Worm (Caenorhabditis elegans) whole organism, L3 larva: ENCODE results near the gene srab-26.

ENCODE experiments used
- ceh-28 ChIP-seq: fragments of 150-350 bp; optimal IDR thresholded peaks from 2 replicates; lab custom pipeline; 2014; ENCODE audit warnings: missing biosample characterization, missing genetic modification reagents, missing genetic modification characterization
- ceh-82 ChIP-seq: fragments of 150-350 bp; optimal IDR thresholded peaks from 2 replicates; lab custom pipeline; 2014; ENCODE audit warnings: missing biosample characterization, missing genetic modification characterization
- egl-27 ChIP-seq: sonication (generic microtip); optimal IDR thresholded peaks from 4 replicates; lab custom pipeline; 2017; ENCODE audit warnings: missing biosample characterization, missing genetic modification reagents, missing genetic modification characterization
- egl-5 ChIP-seq: fragments of 150-350 bp; optimal IDR thresholded peaks from 2 replicates; lab custom pipeline; 2017; ENCODE audit warnings: missing biosample characterization, missing genetic modification reagents, missing genetic modification characterization, inconsistent platforms
- lsy-12 ChIP-seq: sonication (generic microtip); optimal IDR thresholded peaks from 2 replicates; lab custom pipeline; 2016; ENCODE audit warnings: mild to moderate bottlenecking, missing genetic modification characterization, missing compliant biosample characterization
- nhr-12 ChIP-seq: fragments of 150-350 bp; optimal IDR thresholded peaks from 2 replicates; lab custom pipeline; 2014; ENCODE audit warnings: missing biosample characterization, missing genetic modification characterization
- nhr-237 ChIP-seq: fragments of 150-350 bp; optimal IDR thresholded peaks from 2 replicates; lab custom pipeline; 2014; ENCODE audit warnings: missing biosample characterization, missing genetic modification characterization
- nhr-28 ChIP-seq: fragments of 150-350 bp; optimal IDR thresholded peaks from 2 replicates; lab custom pipeline; 2014; ENCODE audit warnings: missing biosample characterization, missing genetic modification characterization
- pqm-1 ChIP-seq: fragments of 150-350 bp; optimal IDR thresholded peaks from 2 replicates; lab custom pipeline; 2017; ENCODE audit warnings: missing biosample characterization, missing genetic modification characterization, inconsistent platforms
- skn-1 ChIP-seq: fragments of 150-350 bp; optimal IDR thresholded peaks from 2 replicates; lab custom pipeline; 2014; ENCODE audit warnings: missing biosample characterization, missing genetic modification characterization
- snpc-4 ChIP-seq: fragments of 150-350 bp; optimal IDR thresholded peaks from 2 replicates; lab custom pipeline; 2014; ENCODE audit warnings: missing biosample characterization, missing genetic modification characterization

DNA sequence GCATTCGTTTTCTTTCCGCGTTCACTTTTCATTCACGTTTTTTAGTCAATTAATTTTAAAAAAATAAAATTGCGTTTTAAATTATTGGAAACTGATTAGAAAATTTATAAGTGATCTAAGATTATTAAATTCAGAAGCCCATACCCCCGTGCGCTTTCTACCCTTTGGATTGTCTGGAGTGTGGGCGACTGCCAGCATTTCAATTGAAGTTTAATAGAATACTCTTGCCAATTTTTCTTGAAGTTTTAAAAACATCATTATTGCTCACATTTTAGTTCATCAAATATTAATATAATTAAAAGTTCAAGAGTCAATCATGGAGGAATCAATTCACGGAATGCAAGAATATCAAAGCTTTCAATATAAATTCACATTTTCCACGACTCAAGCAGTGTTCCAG lies 37.9 kb downstream of the srab-26 start, which contains the start of gene sru-36:
- TF ChIP-seq nhr-237: no peak
- no peak for TF ChIP-seq lsy-12 (tag; lab: Kevin White, UChicago)
- TF ChIP-seq ceh-82: no peak
- no peak for TF ChIP-seq egl-5
- no peak for TF ChIP-seq ceh-28 (tag; lab: Kevin White, UChicago)
- TF ChIP-seq skn-1: no peak
- TF ChIP-seq egl-27 (tag; lab: Kevin White, UChicago): no peak
- TF ChIP-seq nhr-12: no peak
- no peak for TF ChIP-seq pqm-1 (tag; lab: Kevin White, UChicago)
- TF ChIP-seq snpc-4 (tag; lab: Kevin White, UChicago): no peak
- no peak for TF ChIP-seq nhr-28 (tag; lab: Kevin White, UChicago)
